Worm (Caenorhabditis elegans): ENCODE results near the gene srx-44.

ce11 chrV:15996655-15997186, 23.4 kb upstream of the srx-44 start, which contains the start of the genes C06C6.9 and C06C6.8:
- TF ChIP-seq him-1 (tag; optimal IDR thresholded peaks at IDR 0.05), result no peak
- TF ChIP-seq dao-5 (tag; optimal IDR thresholded peaks at IDR 0.05), result no peak
- TF ChIP-seq W03F9.2 (tag; optimal IDR thresholded peaks at IDR 0.05), result no peak

All from whole organism, L4/young adult.